Fruit fly (Drosophila melanogaster) whole organism, pupa: ENCODE measurements around the gene CG11262.
A peak's percentile ranks its signal among the peaks of the same experiment; 100 is the strongest.

ENCODE experiments used
- CG10348 ChIP-seq: fragments of 200-800 bp; sonication (Bioruptor generic); IDR thresholded peaks from 2 replicates; pipeline ENCODE4 v1.3.6; 2022; ENCODE audit warnings: missing biosample characterization, missing genetic modification characterization
- CG12605 ChIP-seq: fragments of 200-800 bp; sonication (Bioruptor generic); IDR thresholded peaks from 2 replicates; pipeline ENCODE4 v1.3.6; 2022; ENCODE audit warnings: missing biosample characterization, missing genetic modification characterization
- CG13204 ChIP-seq: fragments of 200-800 bp; sonication (Bioruptor generic); optimal IDR thresholded peaks from 2 replicates; lab custom pipeline; 2018; ENCODE audit warnings: missing biosample characterization, mild to moderate bottlenecking, missing genetic modification characterization, moderate library complexity
- CG14655 ChIP-seq: fragments of 200-800 bp; sonication (Bioruptor generic); optimal IDR thresholded peaks from 3 replicates; lab custom pipeline; 2017; ENCODE audit warnings: mild to moderate bottlenecking, missing biosample characterization, missing genetic modification reagents, missing genetic modification characterization
- CG15710 ChIP-seq: fragments of 200-800 bp; sonication (Bioruptor generic); optimal IDR thresholded peaks from 2 replicates; lab custom pipeline; 2018; ENCODE audit warnings: missing biosample characterization, mild to moderate bottlenecking, missing genetic modification characterization, moderate library complexity
- CG17806 ChIP-seq: fragments of 200-800 bp; sonication (Bioruptor generic); optimal IDR thresholded peaks from 2 replicates; lab custom pipeline; 2018; ENCODE audit warnings: missing biosample characterization, mild to moderate bottlenecking, missing genetic modification characterization, moderate library complexity
- CG32121 ChIP-seq: fragments of 200-800 bp; sonication (Bioruptor generic); IDR thresholded peaks from 2 replicates; pipeline ENCODE4 v1.3.6; 2022; ENCODE audit warnings: missing biosample characterization, missing genetic modification characterization
- CG34367 ChIP-seq: fragments of 200-800 bp; sonication (Bioruptor generic); optimal IDR thresholded peaks from 2 replicates; lab custom pipeline; 2018; ENCODE audit warnings: missing biosample characterization, mild to moderate bottlenecking, missing genetic modification characterization
- CG4496 ChIP-seq: fragments of 200-800 bp; sonication (Bioruptor generic); IDR thresholded peaks from 3 replicates; pipeline ENCODE4 v1.3.6; 2022; ENCODE audit warnings: missing biosample characterization, missing genetic modification characterization
- CG8159 ChIP-seq: fragments of 200-800 bp; sonication (Bioruptor generic); optimal IDR thresholded peaks from 3 replicates; lab custom pipeline; 2018; ENCODE audit warnings: missing biosample characterization, mild to moderate bottlenecking, missing genetic modification characterization, moderate library complexity
- CG8301 ChIP-seq: fragments of 200-800 bp; sonication (Bioruptor generic); optimal IDR thresholded peaks from 2 replicates; lab custom pipeline; 2018; ENCODE audit warnings: missing biosample characterization, mild to moderate bottlenecking, missing genetic modification characterization
- CG9948 ChIP-seq: fragments of 200-800 bp; sonication (Bioruptor generic); optimal IDR thresholded peaks from 2 replicates; lab custom pipeline; 2018; ENCODE audit warnings: missing biosample characterization, mild to moderate bottlenecking, missing genetic modification characterization, moderate library complexity
- D1 ChIP-seq: fragments of 200-800 bp; sonication (Bioruptor generic); optimal IDR thresholded peaks from 2 replicates; lab custom pipeline; 2018; ENCODE audit warnings: missing biosample characterization, mild to moderate bottlenecking, missing genetic modification characterization, moderate library complexity
- EcR ChIP-seq: fragments of 200-800 bp; sonication (Bioruptor generic); optimal IDR thresholded peaks from 3 replicates; lab custom pipeline; 2019; ENCODE audit warnings: missing biosample characterization, missing genetic modification characterization, mild to moderate bottlenecking, moderate library complexity, missing genetic modification reagents
- Ets98B ChIP-seq: fragments of 200-800 bp; sonication (Bioruptor generic); IDR thresholded peaks from 2 replicates; pipeline ENCODE4 v1.3.6; 2022; ENCODE audit warnings: missing biosample characterization, missing genetic modification characterization
- Pif1A ChIP-seq: fragments of 200-800 bp; sonication (Bioruptor generic); optimal IDR thresholded peaks from 3 replicates; lab custom pipeline; 2016; ENCODE audit warnings: missing biosample characterization, missing genetic modification characterization
- Pif1B ChIP-seq: fragments of 200-800 bp; sonication (Bioruptor generic); optimal IDR thresholded peaks from 3 replicates; lab custom pipeline; 2016; ENCODE audit warnings: missing biosample characterization, missing genetic modification characterization
- Snoo ChIP-seq: fragments of 200-800 bp; sonication (Bioruptor generic); optimal IDR thresholded peaks from 3 replicates; lab custom pipeline; 2017; ENCODE audit warnings: missing biosample characterization, mild to moderate bottlenecking, missing genetic modification characterization, inconsistent platforms
- fd96Ca ChIP-seq: fragments of 200-800 bp; sonication (Bioruptor generic); IDR thresholded peaks from 3 replicates; pipeline ENCODE4 v1.3.6; 2022; ENCODE audit warnings: missing biosample characterization, missing genetic modification characterization
- gl ChIP-seq: fragments of 200-800 bp; sonication (Bioruptor generic); optimal IDR thresholded peaks from 2 replicates; lab custom pipeline; 2018; ENCODE audit warnings: missing biosample characterization, mild to moderate bottlenecking, missing genetic modification characterization
- rn ChIP-seq: fragments of 200-800 bp; sonication (Bioruptor generic); IDR thresholded peaks from 2 replicates; pipeline ENCODE4 v1.3.6; 2022; ENCODE audit warnings: missing biosample characterization, missing genetic modification characterization

The CG11262 gene

dm6 chr3L:13030055-13030634, 35.2 kb downstream of the CG11262 start:
- TF ChIP-seq Ets98B: no peak
- TF ChIP-seq Pif1A (GFP tag; lab: Kevin White, UChicago): peak; percentile 35
- TF ChIP-seq Pif1B (GFP tag; lab: Kevin White, UChicago): peak; percentile 11
- TF ChIP-seq CG15710 (tag; lab: Kevin White, UChicago): peak; percentile 7
- peak; percentile 28 for TF ChIP-seq CG8159 (tag; lab: Kevin White, UChicago)

dm6 chr3L:13031326-13031725, 36.4 kb downstream of the CG11262 start:
- TF ChIP-seq CG8301 (tag; lab: Kevin White, UChicago) (no peak), rn (GFP tag; lab: Robert Waterston, UW) (no peak), CG4496 (no peak), CG9948 (tag; lab: Kevin White, UChicago) (no peak), Snoo (tag; lab: Kevin White, UChicago) (no peak), Pif1A (GFP tag; lab: Kevin White, UChicago) (no peak), CG15710 (tag; lab: Kevin White, UChicago) (no peak), CG12605 (GFP tag; lab: Robert Waterston, UW) (no peak), EcR (GFP tag; lab: Kevin White, UChicago) (no peak), CG17806 (tag; lab: Kevin White, UChicago) (no peak), Pif1B (GFP tag; lab: Kevin White, UChicago) (no peak), CG10348 (GFP tag; lab: Robert Waterston, UW) (no peak), CG8159 (tag; lab: Kevin White, UChicago) (no peak), D1 (tag; lab: Kevin White, UChicago) (no peak), CG13204 (no peak), Ets98B (no peak), CG32121 (GFP tag; lab: Robert Waterston, UW) (no peak), CG34367 (tag; lab: Kevin White, UChicago) (no peak), fd96Ca (GFP tag; lab: Robert Waterston, UW) (no peak)
- TF ChIP-seq, all 21 proteins: peak for 0

- TF ChIP-seq fd96Ca (GFP tag; lab: Robert Waterston, UW) (no peak), rn (GFP tag; lab: Robert Waterston, UW) (no peak), CG8159 (tag; lab: Kevin White, UChicago) (peak; percentile 25), CG13204 (no peak), CG34367 (tag; lab: Kevin White, UChicago) (no peak), Pif1A (GFP tag; lab: Kevin White, UChicago) (no peak), Ets98B (no peak), CG8301 (tag; lab: Kevin White, UChicago) (peak; percentile 52), Pif1B (GFP tag; lab: Kevin White, UChicago) (no peak), CG12605 (GFP tag; lab: Robert Waterston, UW) (no peak), CG32121 (GFP tag; lab: Robert Waterston, UW) (no peak), CG17806 (tag; lab: Kevin White, UChicago) (no peak), CG14655 (peak; percentile 69), CG4496 (0 out of 3 replicates have a peak, but pooled peaks have one; percentile 41), gl (tag; lab: Kevin White, UChicago) (no peak), CG9948 (tag; lab: Kevin White, UChicago) (peak; percentile 11), EcR (GFP tag; lab: Kevin White, UChicago) (peak; percentile 97), CG10348 (GFP tag; lab: Robert Waterston, UW) (no peak), D1 (tag; lab: Kevin White, UChicago) (no peak), CG15710 (tag; lab: Kevin White, UChicago) (peak; percentile 13), Snoo (tag; lab: Kevin White, UChicago) (no peak)
Observed at dm6 chr3L:13032085-13032914, 37.4 kb downstream of the CG11262 start.

dm6 chr3L:13032915-13033282, 38.0 kb downstream of the CG11262 start:
- TF ChIP-seq CG34367 (tag; lab: Kevin White, UChicago) (no peak), Ets98B (no peak), Pif1B (GFP tag; lab: Kevin White, UChicago) (no peak), Snoo (tag; lab: Kevin White, UChicago) (no peak), CG17806 (tag; lab: Kevin White, UChicago) (no peak), fd96Ca (GFP tag; lab: Robert Waterston, UW) (no peak), CG14655 (no peak), CG13204 (no peak), CG4496 (no peak), rn (GFP tag; lab: Robert Waterston, UW) (no peak), gl (tag; lab: Kevin White, UChicago) (no peak)
- TF ChIP-seq, all 21 proteins: peak for 0

- TF ChIP-seq CG8159 (tag; lab: Kevin White, UChicago) (no peak), Snoo (tag; lab: Kevin White, UChicago) (no peak), CG13204 (no peak), CG15710 (tag; lab: Kevin White, UChicago) (no peak), Pif1B (GFP tag; lab: Kevin White, UChicago) (no peak), CG14655 (no peak), EcR (GFP tag; lab: Kevin White, UChicago) (no peak), CG8301 (tag; lab: Kevin White, UChicago) (no peak), fd96Ca (GFP tag; lab: Robert Waterston, UW) (no peak), CG10348 (GFP tag; lab: Robert Waterston, UW) (no peak), CG32121 (GFP tag; lab: Robert Waterston, UW) (no peak), CG4496 (no peak), CG17806 (tag; lab: Kevin White, UChicago) (no peak), rn (GFP tag; lab: Robert Waterston, UW) (no peak), CG12605 (GFP tag; lab: Robert Waterston, UW) (no peak), Pif1A (GFP tag; lab: Kevin White, UChicago) (no peak), Ets98B (no peak), D1 (tag; lab: Kevin White, UChicago) (no peak), CG34367 (tag; lab: Kevin White, UChicago) (no peak)
Observed at dm6 chr3L:13033361-13033760, 38.4 kb downstream of the CG11262 start.
